Worm (Caenorhabditis elegans) whole organism, late embryonic: Measurements from ENCODE around the gene C31E10.11.

ENCODE experiments used
- ceh-34 ChIP-seq: sonication (generic microtip); optimal IDR thresholded peaks from 2 replicates; lab custom pipeline; 2016; ENCODE audit warnings: mild to moderate bottlenecking, missing genetic modification characterization, missing compliant biosample characterization
- fkh-10 ChIP-seq: fragments of 150-350 bp; optimal IDR thresholded peaks from 2 replicates; lab custom pipeline; 2014; ENCODE audit warnings: missing biosample characterization, missing genetic modification reagents, missing genetic modification characterization
- nhr-11 ChIP-seq: fragments of 150-350 bp; optimal IDR thresholded peaks from 2 replicates; lab custom pipeline; 2014; ENCODE audit warnings: missing biosample characterization, missing genetic modification characterization
- pax-1 ChIP-seq: fragments of 150-350 bp; optimal IDR thresholded peaks from 2 replicates; lab custom pipeline; 2014; ENCODE audit warnings: missing biosample characterization, missing genetic modification characterization
- pqm-1 ChIP-seq: sonication (generic microtip); optimal IDR thresholded peaks from 2 replicates; lab custom pipeline; 2016; ENCODE audit warnings: missing genetic modification characterization, missing compliant biosample characterization
- sdc-2 ChIP-seq: sonication (generic microtip); optimal IDR thresholded peaks from 2 replicates; lab custom pipeline; 2016; ENCODE audit warnings: missing genotype, missing genetic modification characterization, missing compliant biosample characterization

DNA sequence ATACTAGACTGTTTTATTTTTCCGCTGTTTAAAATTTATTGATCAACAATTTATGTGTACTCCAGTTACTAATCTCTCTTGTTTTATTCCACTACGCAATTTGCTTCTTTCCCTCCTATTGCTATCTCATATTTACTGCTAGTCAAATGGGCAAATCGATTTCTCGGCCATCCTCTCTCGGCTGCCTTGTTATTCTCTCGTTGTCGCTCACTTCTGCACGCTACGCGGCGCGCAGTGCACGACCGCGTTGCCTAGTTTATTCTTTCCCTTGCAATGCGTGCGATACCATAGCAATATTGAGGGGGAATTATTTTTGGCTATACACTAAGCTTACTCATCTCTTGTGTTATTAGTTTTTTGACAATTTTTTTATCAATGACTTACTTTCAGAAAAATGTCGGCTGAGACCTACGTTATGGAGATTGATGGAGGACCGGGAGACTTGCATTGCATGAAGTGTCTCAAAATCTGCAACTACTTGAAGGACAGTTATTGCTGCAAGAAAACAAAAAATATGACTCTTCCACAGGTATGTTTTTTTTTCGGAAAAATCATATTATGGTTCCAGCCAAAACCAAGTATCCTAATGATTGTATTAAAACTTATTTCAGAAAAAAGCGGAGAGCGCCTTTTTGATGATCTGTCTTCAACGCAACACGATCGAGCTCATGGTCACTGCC, 13.0 kb downstream of the C31E10.11 start, which contains the start of gene F48F7.6:
- peak; percentile 14 for TF ChIP-seq sdc-2
- TF ChIP-seq pax-1 (tag; lab: Kevin White, UChicago): no peak
- no peak for TF ChIP-seq pqm-1
- TF ChIP-seq fkh-10 (GFP tag; lab: Kevin White, UChicago): no peak
- TF ChIP-seq ceh-34 (tag; lab: Kevin White, UChicago): peak; percentile 15
- no peak for TF ChIP-seq nhr-11 (tag; lab: Kevin White, UChicago)
